Fruit fly (Drosophila melanogaster) whole organism, embryonic: ENCODE results near the gene RpL35.
A peak's percentile ranks its signal among the peaks of the same experiment; 100 is the strongest.

Experiments used
- CG13287 ChIP-seq: fragments of 200-800 bp; sonication (Bioruptor generic); IDR thresholded peaks from 2 replicates; pipeline ENCODE4 v1.3.6; 2022; ENCODE audit warnings: missing biosample characterization, missing genetic modification characterization; ENCODE audit not compliant: partially characterized antibody
- CG13775 ChIP-seq: fragments of 200-800 bp; sonication (Bioruptor generic); optimal IDR thresholded peaks from 3 replicates; lab custom pipeline; 2017; ENCODE audit warnings: missing biosample characterization, mild to moderate bottlenecking, missing genetic modification characterization
- CG15479 ChIP-seq: fragments of 200-800 bp; sonication (Bioruptor generic); optimal IDR thresholded peaks from 3 replicates; lab custom pipeline; 2019; ENCODE audit warnings: missing biosample characterization, mild to moderate bottlenecking, missing genetic modification characterization, moderate library complexity
- CG16813 ChIP-seq: fragments of 200-800 bp; sonication (Bioruptor generic); IDR thresholded peaks from 3 replicates; pipeline ENCODE4 v1.3.6; 2022; ENCODE audit warnings: missing biosample characterization, missing genetic modification characterization; ENCODE audit not compliant: partially characterized antibody
- CG16863 ChIP-seq: fragments of 200-800 bp; sonication (Bioruptor generic); optimal IDR thresholded peaks from 3 replicates; lab custom pipeline; 2016; ENCODE audit warnings: missing biosample characterization, missing genetic modification characterization
- CG17829 ChIP-seq: fragments of 200-800 bp; optimal IDR thresholded peaks from 2 replicates; lab custom pipeline; 2019; ENCODE audit warnings: missing biosample characterization, mild to moderate bottlenecking, missing genetic modification characterization, moderate library complexity
- CG18262 ChIP-seq: fragments of 200-800 bp; optimal IDR thresholded peaks from 3 replicates; lab custom pipeline; 2019; ENCODE audit warnings: missing biosample characterization, mild to moderate bottlenecking, missing genetic modification characterization, moderate library complexity
- CG18599 ChIP-seq: fragments of 200-800 bp; sonication (Bioruptor generic); optimal IDR thresholded peaks from 3 replicates; lab custom pipeline; 2017; ENCODE audit warnings: missing biosample characterization, missing genetic modification characterization, mild to moderate bottlenecking, moderate library complexity, missing genetic modification reagents
- CG2120 ChIP-seq: fragments of 200-800 bp; sonication (Bioruptor generic); optimal IDR thresholded peaks from 3 replicates; lab custom pipeline; 2016; ENCODE audit warnings: missing biosample characterization, missing genetic modification characterization
- CG2712 ChIP-seq: fragments of 200-800 bp; optimal IDR thresholded peaks from 3 replicates; lab custom pipeline; 2019; ENCODE audit warnings: missing biosample characterization, mild to moderate bottlenecking, missing genetic modification characterization, moderate library complexity
- CG31441 ChIP-seq: fragments of 200-800 bp; sonication (Bioruptor generic); IDR thresholded peaks from 2 replicates; pipeline ENCODE4 v1.3.6; 2022; ENCODE audit warnings: missing biosample characterization, missing genetic modification characterization
- CG32532 ChIP-seq: fragments of 200-800 bp; sonication (Bioruptor generic); IDR thresholded peaks from 2 replicates; pipeline ENCODE4 v1.3.6; 2022; ENCODE audit warnings: missing biosample characterization, missing genetic modification characterization
- CG4617 ChIP-seq: fragments of 200-800 bp; sonication (Bioruptor generic); optimal IDR thresholded peaks from 3 replicates; lab custom pipeline; 2016; ENCODE audit warnings: missing biosample characterization, missing genetic modification characterization, borderline replicate concordance
- CG6254 ChIP-seq: fragments of 200-800 bp; sonication (Bioruptor generic); optimal IDR thresholded peaks from 3 replicates; lab custom pipeline; 2017; ENCODE audit warnings: mild to moderate bottlenecking, missing biosample characterization, missing genetic modification reagents, missing genetic modification characterization
- CG7963 ChIP-seq: fragments of 200-800 bp; sonication (Bioruptor generic); IDR thresholded peaks from 3 replicates; pipeline ENCODE4 v1.3.6; 2022; ENCODE audit warnings: missing biosample characterization, missing genetic modification characterization; ENCODE audit not compliant: partially characterized antibody
- CG7987 ChIP-seq: fragments of 200-800 bp; sonication (Bioruptor generic); optimal IDR thresholded peaks from 2 replicates; lab custom pipeline; 2018; ENCODE audit warnings: missing biosample characterization, mild to moderate bottlenecking, missing genetic modification characterization, moderate library complexity
- Camta ChIP-seq: fragments of 200-800 bp; sonication (Bioruptor generic); optimal IDR thresholded peaks from 2 replicates; lab custom pipeline; 2016; ENCODE audit warnings: missing biosample characterization, missing genetic modification characterization
- CoRest ChIP-seq: fragments of 200-800 bp; sonication (Bioruptor generic); optimal IDR thresholded peaks from 3 replicates; lab custom pipeline; 2018; ENCODE audit warnings: missing biosample characterization, mild to moderate bottlenecking, missing genetic modification characterization, moderate library complexity
- Dfd ChIP-seq, 2 experiments: fragments of >200 bp; optimal IDR thresholded peaks; 2 replicates each; lab custom pipeline; 2017; ENCODE audit warnings: missing biosample characterization in 2 of 2, missing genetic modification characterization in 2 of 2
- Dll ChIP-seq: fragments of 200-800 bp; sonication (Bioruptor generic); IDR thresholded peaks from 4 replicates; pipeline ENCODE4 v1.3.6; 2022; ENCODE audit warnings: missing biosample characterization, missing genetic modification characterization; ENCODE audit not compliant: partially characterized antibody
- Dp ChIP-seq: fragments of 200-800 bp; sonication (Bioruptor generic); optimal IDR thresholded peaks from 2 replicates; lab custom pipeline; 2018; ENCODE audit warnings: missing biosample characterization, mild to moderate bottlenecking, missing genetic modification characterization, moderate library complexity
- HHEX ChIP-seq: fragments of 200-800 bp; sonication (Bioruptor generic); optimal IDR thresholded peaks from 3 replicates; lab custom pipeline; 2017; ENCODE audit warnings: missing biosample characterization, mild to moderate bottlenecking, missing genetic modification characterization, missing genetic modification reagents
- HLH54F ChIP-seq: fragments of 200-800 bp; sonication (Bioruptor generic); optimal IDR thresholded peaks from 3 replicates; lab custom pipeline; 2016; ENCODE audit warnings: missing biosample characterization, missing genetic modification characterization
- MBD-R2 ChIP-seq: fragments of 200-800 bp; sonication (Bioruptor generic); IDR thresholded peaks from 2 replicates; pipeline ENCODE4 v1.3.6; 2022; ENCODE audit warnings: missing biosample characterization, missing genetic modification characterization
- Med ChIP-seq: fragments of 200-800 bp; sonication (Bioruptor generic); peaks from one replicate; lab custom pipeline; 2016; ENCODE audit warnings: missing biosample characterization, missing genetic modification characterization, mild to moderate bottlenecking, inconsistent platforms, moderate library complexity
- Meics ChIP-seq: fragments of 200-800 bp; sonication (Bioruptor generic); optimal IDR thresholded peaks from 2 replicates; lab custom pipeline; 2017; ENCODE audit warnings: missing biosample characterization, mild to moderate bottlenecking, missing genetic modification characterization
- Pdp1 ChIP-seq, 2 experiments: fragments of 200-800 bp; sonication (Bioruptor generic); optimal IDR thresholded peaks; 3 replicates each; lab custom pipeline; 2016; ENCODE audit warnings: missing biosample characterization in 2 of 2, missing genetic modification characterization in 2 of 2, mild to moderate bottlenecking in 1 of 2, moderate library complexity in 1 of 2
- Rfx ChIP-seq: fragments of 200-800 bp; sonication (Bioruptor generic); IDR thresholded peaks from 2 replicates; pipeline ENCODE4 v1.3.6; 2022; ENCODE audit warnings: missing biosample characterization, missing genetic modification characterization
- Sox100B ChIP-seq: fragments of 200-800 bp; sonication (Bioruptor generic); optimal IDR thresholded peaks from 3 replicates; lab custom pipeline; 2018; ENCODE audit warnings: missing biosample characterization, mild to moderate bottlenecking, missing genetic modification characterization
- Sry-β ChIP-seq: fragments of 200-800 bp; sonication (Bioruptor generic); optimal IDR thresholded peaks from 2 replicates; lab custom pipeline; 2018; ENCODE audit warnings: missing biosample characterization, mild to moderate bottlenecking, missing genetic modification characterization, moderate library complexity
- Xbp1 ChIP-seq: fragments of 200-800 bp; sonication (Bioruptor generic); optimal IDR thresholded peaks from 3 replicates; lab custom pipeline; 2016; ENCODE audit warnings: missing biosample characterization, mild to moderate bottlenecking, missing genetic modification characterization
- ac ChIP-seq: fragments of 200-800 bp; sonication (Bioruptor generic); optimal IDR thresholded peaks from 3 replicates; lab custom pipeline; 2017; ENCODE audit warnings: missing biosample characterization, mild to moderate bottlenecking, missing genetic modification characterization
- az2 ChIP-seq: fragments of 200-800 bp; sonication (Bioruptor generic); optimal IDR thresholded peaks from 3 replicates; lab custom pipeline; 2016; ENCODE audit warnings: missing biosample characterization, missing genetic modification characterization
- cg ChIP-seq: fragments of 200-800 bp; sonication (Bioruptor generic); optimal IDR thresholded peaks from 3 replicates; lab custom pipeline; 2019; ENCODE audit warnings: missing biosample characterization, mild to moderate bottlenecking, missing genetic modification characterization, moderate library complexity
- chif ChIP-seq, 2 experiments: fragments of 200-800 bp; sonication (Bioruptor generic); optimal IDR thresholded peaks; 3 replicates each; lab custom pipeline; 2016; ENCODE audit warnings: missing biosample characterization in 2 of 2, missing genetic modification characterization in 2 of 2
- ham ChIP-seq: fragments of 200-800 bp; sonication (Bioruptor generic); IDR thresholded peaks from 2 replicates; pipeline ENCODE4 v1.3.6; 2022; ENCODE audit warnings: missing biosample characterization, missing genetic modification characterization
- hbn ChIP-seq: fragments of 200-800 bp; sonication (Bioruptor generic); IDR thresholded peaks from 2 replicates; pipeline ENCODE4 v1.3.6; 2022; ENCODE audit warnings: missing biosample characterization, missing genetic modification characterization; ENCODE audit not compliant: partially characterized antibody
- lilli ChIP-seq: fragments of 200-800 bp; sonication (Bioruptor generic); optimal IDR thresholded peaks from 3 replicates; lab custom pipeline; 2016; ENCODE audit warnings: missing biosample characterization, missing genetic modification characterization
- lola ChIP-seq, 3 experiments: fragments of >200 bp in 2 of 3; fragments of 200-800 bp in 1 of 3; sonication (Bioruptor generic) in 1 of 3; optimal IDR thresholded peaks; 2 replicates each; lab custom pipeline; 2017 to 2019; ENCODE audit warnings: missing biosample characterization in 3 of 3, missing genetic modification characterization in 3 of 3, mild to moderate bottlenecking in 1 of 3, moderate library complexity in 1 of 3
- pzg ChIP-seq: fragments of 200-800 bp; sonication (Bioruptor generic); optimal IDR thresholded peaks from 3 replicates; lab custom pipeline; 2018; ENCODE audit warnings: missing biosample characterization, mild to moderate bottlenecking, missing genetic modification characterization, moderate library complexity
- repo ChIP-seq: fragments of 200-800 bp; sonication (Bioruptor generic); optimal IDR thresholded peaks from 2 replicates; lab custom pipeline; 2016; ENCODE audit warnings: missing biosample characterization, missing genetic modification characterization
- row ChIP-seq: fragments of 200-800 bp; sonication (Bioruptor generic); IDR thresholded peaks from 3 replicates; pipeline ENCODE4 v1.3.6; 2022; ENCODE audit warnings: missing biosample characterization, missing genetic modification characterization
- sd ChIP-seq: fragments of 200-800 bp; sonication (Bioruptor generic); optimal IDR thresholded peaks from 3 replicates; lab custom pipeline; 2018; ENCODE audit warnings: missing biosample characterization, mild to moderate bottlenecking, missing genetic modification characterization, moderate library complexity
- slbo ChIP-seq: fragments of 200-800 bp; sonication (Bioruptor generic); IDR thresholded peaks from 2 replicates; pipeline ENCODE4 v1.3.6; 2022; ENCODE audit warnings: missing biosample characterization, missing genetic modification characterization
- sna ChIP-seq: fragments of 200-800 bp; sonication (Bioruptor generic); IDR thresholded peaks from 2 replicates; pipeline ENCODE4 v1.3.6; 2022; ENCODE audit warnings: missing biosample characterization, missing genetic modification characterization; ENCODE audit not compliant: partially characterized antibody
- sug ChIP-seq: fragments of 200-800 bp; optimal IDR thresholded peaks from 2 replicates; lab custom pipeline; 2019; ENCODE audit warnings: missing biosample characterization, mild to moderate bottlenecking, missing genetic modification characterization, moderate library complexity
- trem ChIP-seq: fragments of 200-800 bp; optimal IDR thresholded peaks from 3 replicates; lab custom pipeline; 2019; ENCODE audit warnings: missing biosample characterization, mild to moderate bottlenecking, missing genetic modification characterization, moderate library complexity

RpL35 gene

dm6 chrX:5689417-5690215 lies 17.4 kb downstream of the RpL35 start, which contains the start of the genes PGAP1 and cv (continued):
- TF ChIP-seq CG15479 (GFP tag; lab: Kevin White, UChicago) (peak; percentile 81), hbn (peak; percentile 64), CG18599 (GFP tag; lab: Kevin White, UChicago) (no peak), CoRest (peak; percentile 51), CG7963 (GFP tag; lab: Robert Waterston, UW) (peak; percentile 65), MBD-R2 (GFP tag; lab: Robert Waterston, UW) (peak; percentile 67; the same call in 1 of the 2 replicates), CG13775 (peak; percentile 27), CG6254 (no peak), CG2712 (tag; lab: Kevin White, UChicago) (peak; percentile 47), CG18262 (tag; lab: Kevin White, UChicago) (peak; percentile 47), Meics (GFP tag; lab: Kevin White, UChicago) (peak; percentile 30), chif (GFP tag; optimal IDR thresholded peaks at IDR 0.05; lab: Kevin White, UChicago) (peak in 1 of 2 experiments; percentile 29), Dfd (GFP tag; optimal IDR thresholded peaks at IDR 0.05; lab: Kevin White, UChicago) (no peak), CG7987 (no peak), CG31441 (GFP tag; lab: Robert Waterston, UW) (peak; percentile 65; the same call in 1 of the 2 replicates), Sry-β (GFP tag; lab: Kevin White, UChicago) (peak; percentile 78), Rfx (GFP tag; lab: Robert Waterston, UW) (peak; percentile 42), az2 (GFP tag; lab: Kevin White, UChicago) (peak; percentile 30), lilli (GFP tag; lab: Kevin White, UChicago) (peak; percentile 58), Dp (GFP tag; lab: Kevin White, UChicago) (peak; percentile 15), repo (GFP tag; lab: Kevin White, UChicago) (no peak), sd (tag; lab: Kevin White, UChicago) (peak; percentile 26), Camta (GFP tag; lab: Kevin White, UChicago) (peak; percentile 6), CG17829 (tag; lab: Kevin White, UChicago) (peak; percentile 20), lola (GFP tag; optimal IDR thresholded peaks at IDR 0.05; lab: Kevin White, UChicago) (peak in 1 of 3 experiments; percentile 53), HLH54F (GFP tag; lab: Kevin White, UChicago) (peak; percentile 37), row (peak; percentile 75), Dll (peak; percentile 79), slbo (GFP tag; lab: Robert Waterston, UW) (peak; percentile 42; the same call in 1 of the 2 replicates), HHEX (GFP tag; lab: Kevin White, UChicago) (no peak), CG16813 (GFP tag; lab: Robert Waterston, UW) (peak; percentile 71), CG16863 (GFP tag; lab: Kevin White, UChicago) (peak; percentile 99), sug (tag; lab: Kevin White, UChicago) (peak; percentile 12), CG32532 (peak; percentile 27), sna (GFP tag; lab: Robert Waterston, UW) (peak; percentile 58; the same call in 1 of the 2 replicates), trem (tag; lab: Kevin White, UChicago) (peak; percentile 25), Pdp1 (GFP tag; optimal IDR thresholded peaks at IDR 0.05; lab: Kevin White, UChicago) (peak; percentile 10 to 38), Xbp1 (GFP tag; lab: Kevin White, UChicago) (peak; percentile 5), Med (GFP tag; lab: Kevin White, UChicago) (peak; percentile 76), ham (no peak), cg (GFP tag; lab: Kevin White, UChicago) (peak; percentile 92), pzg (peak; percentile 42), CG13287 (GFP tag; lab: Robert Waterston, UW) (peak; percentile 80), CG2120 (GFP tag; lab: Kevin White, UChicago) (peak; percentile 63), Sox100B (GFP tag; lab: Kevin White, UChicago) (no peak), CG4617 (peak; percentile 26), ac (GFP tag; lab: Kevin White, UChicago) (no peak)
